Worm (Caenorhabditis elegans) whole organism, young adult: ENCODE results near the gene tag-10.

Source experiments
- B0261.1 ChIP-seq: sonication (generic microtip); optimal IDR thresholded peaks from 2 replicates; lab custom pipeline; 2016; ENCODE audit warnings: mild to moderate bottlenecking, missing genetic modification characterization, moderate library complexity, missing compliant biosample characterization
- ama-1 ChIP-seq, 3 experiments: fragments of 150-350 bp in 1 of 3; sonication (generic microtip) in 2 of 3; optimal IDR thresholded peaks; 2 replicates each; lab custom pipeline; 2014 to 2018; ENCODE audit warnings: missing biosample characterization in 2 of 3, missing genetic modification characterization in 2 of 3, missing genetic modification reagents in 2 of 3
- fkh-3 ChIP-seq: sonication (generic microtip); optimal IDR thresholded peaks from 2 replicates; lab custom pipeline; 2016; ENCODE audit warnings: mild to moderate bottlenecking, missing genetic modification characterization, missing compliant biosample characterization
- pha-4 ChIP-seq: fragments of 150-350 bp; sonication (generic microtip); optimal IDR thresholded peaks from 2 replicates; lab custom pipeline; 2014; ENCODE audit warnings: missing biosample characterization, missing genetic modification reagents, missing genetic modification characterization

DNA sequence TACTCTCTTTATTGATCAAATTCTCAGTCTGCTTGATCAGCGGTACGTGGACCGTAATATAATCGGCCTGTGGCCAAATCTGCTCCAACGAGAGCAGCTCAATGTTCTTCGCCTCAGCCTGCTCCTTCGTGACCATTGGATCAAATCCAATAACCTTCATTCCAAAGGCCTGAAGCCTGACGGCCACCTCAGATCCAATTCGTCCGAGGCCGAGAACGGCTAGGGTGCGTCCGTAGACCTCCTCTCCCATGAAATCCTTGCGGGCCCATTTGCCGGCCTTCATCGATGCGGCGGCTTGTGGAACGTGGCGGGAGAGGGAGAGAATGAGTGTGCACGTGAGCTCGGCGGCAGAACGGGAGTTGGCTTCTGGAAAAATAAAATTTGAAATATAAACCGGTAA is 5.1 kb downstream of the tag-10 start:
- TF ChIP-seq B0261.1: no peak
- no peak for TF ChIP-seq pha-4 (tag; lab: Kevin White, UChicago)
- no peak for TF ChIP-seq fkh-3 (tag; lab: Kevin White, UChicago)
- no peak for TF ChIP-seq ama-1 (optimal IDR thresholded peaks at IDR 0.05; lab: Kevin White, UChicago)
- TF ChIP-seq ama-1 (GFP tag; optimal IDR thresholded peaks at IDR 0.05; lab: Kevin White, UChicago): no peak
